Worm (Caenorhabditis elegans): ENCODE data around the gene srd-36.

- no peak for TF ChIP-seq dpl-1 (GFP tag; optimal IDR thresholded peaks at IDR 0.05)
- peak; percentile 79 for TF ChIP-seq hlh-30 (tag; optimal IDR thresholded peaks at IDR 0.05; ENCODE audit: insufficient read depth)
- TF ChIP-seq snpc-1.2 (GFP tag; IDR thresholded peaks at IDR 0.05): no peak
- peak in 1 of 2 experiments; percentile 19 for TF ChIP-seq mdl-1 (tag; optimal IDR thresholded peaks at IDR 0.05)
- TF ChIP-seq zip-11 (GFP tag; IDR thresholded peaks at IDR 0.05): no peak
- TF ChIP-seq nhr-11 (tag; optimal IDR thresholded peaks at IDR 0.05): no peak
Observed at ce11 chrX:13328034-13328433, 33.5 kb upstream of the srd-36 start, which contains the start of gene sir-2.2.

Data from whole organism, L4 larva.